Fruit fly (Drosophila melanogaster): ENCODE results near the gene CG42502.

Gene CG42502

DNA sequence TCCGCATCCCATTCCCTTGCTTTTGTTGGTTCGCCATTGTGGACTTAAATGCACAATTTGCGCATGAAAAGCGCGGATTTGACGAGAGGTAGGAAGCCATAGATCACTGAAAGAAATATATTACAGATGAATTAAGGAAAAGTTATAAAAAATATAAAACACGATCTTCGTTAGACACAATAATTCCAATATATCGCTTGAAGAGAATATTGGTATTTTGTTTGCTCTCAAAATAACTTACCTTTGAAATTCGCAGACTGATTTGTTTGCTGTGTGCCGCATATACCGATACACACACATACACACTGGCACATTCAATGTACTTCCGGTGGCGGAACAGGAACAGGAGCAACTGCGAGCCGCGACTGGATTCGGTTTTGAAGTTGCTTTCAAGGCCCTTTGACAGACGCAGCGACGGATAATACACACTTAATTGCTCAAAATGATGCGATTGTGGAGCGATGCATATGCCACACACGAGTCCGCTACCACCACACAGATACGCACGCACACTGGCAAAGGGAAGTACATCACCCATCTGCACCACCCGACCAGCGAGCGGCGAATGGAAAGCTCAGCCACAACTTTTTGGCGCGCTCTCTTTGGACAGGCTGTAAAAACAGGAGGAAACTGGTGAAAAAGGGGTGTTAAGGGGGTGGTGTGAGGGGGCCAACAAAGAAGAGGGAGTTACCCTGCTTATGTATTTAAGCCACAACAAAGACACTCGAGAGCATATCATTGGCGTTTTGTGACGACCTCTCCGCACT lies 5.2 kb downstream of the CG42502 start:
- TF ChIP-seq Abd-B (GFP tag; optimal IDR thresholded peaks at IDR 0.05): no peak
- TF ChIP-seq jim (GFP tag; optimal IDR thresholded peaks at IDR 0.05): no peak
- TF ChIP-seq brk (GFP tag; optimal IDR thresholded peaks at IDR 0.05): peak; percentile 16
- TF ChIP-seq dmrt93B (GFP tag; optimal IDR thresholded peaks at IDR 0.05): peak; percentile 50
- peak; percentile 65 for TF ChIP-seq h (GFP tag; optimal IDR thresholded peaks at IDR 0.05)
- peak; percentile 50 for TF ChIP-seq rgr (GFP tag; optimal IDR thresholded peaks at IDR 0.05)
- peak; percentile 54 for TF ChIP-seq Sp1 (GFP tag; optimal IDR thresholded peaks at IDR 0.05)
- TF ChIP-seq psq (GFP tag; optimal IDR thresholded peaks at IDR 0.05): peak; percentile 38
- TF ChIP-seq br (GFP tag; optimal IDR thresholded peaks at IDR 0.05): peak; percentile 36
- TF ChIP-seq woc (GFP tag; optimal IDR thresholded peaks at IDR 0.05): peak; percentile 42
- no peak for TF ChIP-seq CrebA (GFP tag; optimal IDR thresholded peaks at IDR 0.05; ENCODE audit: borderline replicate concordance)
- TF ChIP-seq dl (GFP tag; optimal IDR thresholded peaks at IDR 0.05; ENCODE audit: insufficient read depth in 1 of 2, partially characterized antibody in 2 of 2): no peak
- peak; percentile 59 for TF ChIP-seq fru (GFP tag; optimal IDR thresholded peaks at IDR 0.05)
- TF ChIP-seq ey (GFP tag; optimal IDR thresholded peaks at IDR 0.05): peak; percentile 54
- no peak for TF ChIP-seq Mio (GFP tag; optimal IDR thresholded peaks at IDR 0.05)
- no peak for TF ChIP-seq dsf (GFP tag; optimal IDR thresholded peaks at IDR 0.05; ENCODE audit: borderline replicate concordance)
- TF ChIP-seq Jra (GFP tag; optimal IDR thresholded peaks at IDR 0.05): peak; percentile 8
- peak; percentile 61 for TF ChIP-seq HLH106 (tag; optimal IDR thresholded peaks at IDR 0.05)
- TF ChIP-seq OdsH (GFP tag; optimal IDR thresholded peaks at IDR 0.05): peak; percentile 17
- TF ChIP-seq Hnf4 (GFP tag; optimal IDR thresholded peaks at IDR 0.05): peak; percentile 55
- no peak for TF ChIP-seq usp (GFP tag; optimal IDR thresholded peaks at IDR 0.05)
- TF ChIP-seq Vsx2 (GFP tag; optimal IDR thresholded peaks at IDR 0.05; ENCODE audit: partially characterized antibody): no peak
- peak; percentile 32 for TF ChIP-seq tai (GFP tag; optimal IDR thresholded peaks at IDR 0.05)
- TF ChIP-seq foxo (GFP tag; optimal IDR thresholded peaks at IDR 0.05): peak in 1 of 2 experiments; percentile 68

DNA sequence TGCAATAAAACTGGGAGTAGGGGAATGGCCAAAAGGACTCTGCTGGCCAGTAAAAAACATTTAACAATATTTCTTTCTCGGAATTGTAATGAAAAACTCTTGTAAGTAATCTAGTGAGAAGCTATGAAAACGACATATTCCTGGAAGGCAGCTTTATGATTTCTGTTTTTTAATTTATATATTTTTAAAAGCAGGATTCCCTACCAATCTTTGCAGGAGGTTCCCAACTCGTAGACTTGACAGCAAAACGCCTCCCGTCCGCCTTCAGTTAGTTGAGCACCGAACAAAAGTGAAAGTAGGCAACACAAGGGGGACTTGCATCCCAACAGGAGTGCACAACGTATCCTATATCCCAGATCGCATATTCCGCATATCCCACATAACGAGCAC lies 5.8 kb downstream of the CG42502 start, which contains the start of gene CG43814:
Gene CG43814, minus strand, starts transcription at position 101 of the 390 bp plus-strand sequence.
- TF ChIP-seq CG32264 (GFP tag; optimal IDR thresholded peaks at IDR 0.05) (no peak), ey (GFP tag; optimal IDR thresholded peaks at IDR 0.05) (no peak), fru (GFP tag; optimal IDR thresholded peaks at IDR 0.05) (no peak), sv (GFP tag; optimal IDR thresholded peaks at IDR 0.05) (no peak), Sp1 (GFP tag; optimal IDR thresholded peaks at IDR 0.05) (no peak), dsf (GFP tag; optimal IDR thresholded peaks at IDR 0.05; ENCODE audit: borderline replicate concordance) (no peak), N (GFP tag; optimal IDR thresholded peaks at IDR 0.05) (no peak), Myc (optimal IDR thresholded peaks at IDR 0.05) (no peak), Mio (GFP tag; optimal IDR thresholded peaks at IDR 0.05) (no peak), woc (GFP tag; optimal IDR thresholded peaks at IDR 0.05) (no peak), Hnf4 (GFP tag; optimal IDR thresholded peaks at IDR 0.05) (no peak), Dif (GFP tag; optimal IDR thresholded peaks at IDR 0.05; ENCODE audit: partially characterized antibody) (no peak), GATAd (GFP tag; optimal IDR thresholded peaks at IDR 0.05) (no peak), Rel (GFP tag; optimal IDR thresholded peaks at IDR 0.05) (no peak), Rel (tag; optimal IDR thresholded peaks at IDR 0.05) (no peak), Abd-B (GFP tag; optimal IDR thresholded peaks at IDR 0.05) (no peak), dl (GFP tag; optimal IDR thresholded peaks at IDR 0.05; ENCODE audit: insufficient read depth in 1 of 2, partially characterized antibody in 2 of 2) (no peak), usp (GFP tag; optimal IDR thresholded peaks at IDR 0.05) (no peak)

DNA sequence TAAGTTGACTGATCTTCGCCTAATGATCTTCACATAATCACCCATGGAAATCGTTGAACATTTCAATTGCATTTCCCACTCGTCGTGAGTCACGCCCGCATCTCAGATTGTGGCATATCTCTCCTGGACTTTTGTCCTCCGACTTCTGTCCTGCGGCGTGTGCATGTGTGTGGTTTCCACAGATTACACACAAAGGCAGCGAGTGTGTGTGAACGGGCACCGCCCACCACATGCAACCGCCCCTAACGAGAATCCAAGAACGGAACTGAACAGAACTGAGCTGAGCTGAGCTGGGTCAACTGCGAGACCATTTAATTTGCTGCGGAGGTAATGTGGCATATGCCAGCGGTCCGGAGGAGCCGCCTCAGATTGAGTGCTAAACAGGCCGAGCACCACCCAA lies 9.3 kb downstream of the CG42502 start:
- TF ChIP-seq jim (GFP tag; optimal IDR thresholded peaks at IDR 0.05) (no peak), lola (GFP tag; optimal IDR thresholded peaks at IDR 0.05) (no peak)

DNA sequence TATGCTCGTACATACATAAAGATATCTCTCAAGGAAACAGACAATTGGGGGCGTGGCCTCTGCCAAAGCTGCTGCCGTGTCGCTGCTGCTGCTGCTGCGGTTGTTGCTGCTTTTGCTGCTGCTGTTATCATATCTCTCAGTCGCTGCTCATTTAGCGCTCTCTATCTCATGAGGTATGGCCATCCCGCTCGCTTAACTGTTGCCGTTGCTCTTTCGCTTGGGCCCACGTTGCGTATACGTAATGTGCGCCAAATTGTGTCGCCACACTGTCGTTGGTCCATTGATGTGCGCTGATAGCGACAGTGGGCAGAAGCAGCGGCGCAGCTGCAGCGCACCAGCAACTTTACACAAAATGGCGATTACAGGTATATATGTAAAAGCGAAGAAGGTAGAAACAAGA lies 14.6 kb downstream of the CG42502 start:
- TF ChIP-seq usp (GFP tag; optimal IDR thresholded peaks at IDR 0.05): no peak
- no peak for TF ChIP-seq Hnf4 (GFP tag; optimal IDR thresholded peaks at IDR 0.05)
- no peak for TF ChIP-seq jim (GFP tag; optimal IDR thresholded peaks at IDR 0.05)
- TF ChIP-seq Dif (GFP tag; optimal IDR thresholded peaks at IDR 0.05; ENCODE audit: partially characterized antibody): peak; percentile 7
- TF ChIP-seq GATAd (GFP tag; optimal IDR thresholded peaks at IDR 0.05): no peak
- peak; percentile 52 for TF ChIP-seq Dfd (GFP tag; optimal IDR thresholded peaks at IDR 0.05)
- no peak for TF ChIP-seq Jra (GFP tag; optimal IDR thresholded peaks at IDR 0.05)
- TF ChIP-seq dsf (GFP tag; optimal IDR thresholded peaks at IDR 0.05; ENCODE audit: borderline replicate concordance): no peak
- no peak for TF ChIP-seq OdsH (GFP tag; optimal IDR thresholded peaks at IDR 0.05)
- TF ChIP-seq Myc (optimal IDR thresholded peaks at IDR 0.05): no peak
- no peak for TF ChIP-seq rgr (GFP tag; optimal IDR thresholded peaks at IDR 0.05)
